Worm (Caenorhabditis elegans) whole organism, midembryonic: ENCODE data around the gene C35B1.8.
A peak's percentile ranks its signal among the peaks of the same experiment; 100 is the strongest.

Experiments
- T22C8.4 ChIP-seq: fragments of 200-800 bp; sonication (Bioruptor generic); IDR thresholded peaks from 2 replicates; pipeline ENCODE4 v1.3.6; 2022; ENCODE audit warnings: missing genetic modification characterization, missing compliant biosample characterization
- cog-1 ChIP-seq: sonication (generic microtip); optimal IDR thresholded peaks from 2 replicates; lab custom pipeline; 2016; ENCODE audit warnings: missing genetic modification characterization, missing compliant biosample characterization
- flt-1 ChIP-seq: fragments of 200-800 bp; sonication (Bioruptor generic); IDR thresholded peaks from 2 replicates; pipeline ENCODE4 v1.3.6; 2022; ENCODE audit warnings: missing genetic modification characterization, missing compliant biosample characterization
- klf-2 ChIP-seq: fragments of 200-800 bp; sonication (Bioruptor generic); conservative IDR thresholded peaks from 2 replicates; pipeline ENCODE4 v1.3.6; 2022; ENCODE audit warnings: missing genetic modification reagents, missing genetic modification characterization, missing compliant biosample characterization
- med-1 ChIP-seq: sonication (generic microtip); optimal IDR thresholded peaks from 2 replicates; lab custom pipeline; 2017; ENCODE audit warnings: missing genetic modification characterization, mild to moderate bottlenecking, missing compliant biosample characterization, antibody characterized with exemption, missing genetic modification reagents; ENCODE audit not compliant: insufficient read depth
- ref-1 ChIP-seq: fragments of 200-800 bp; sonication (Bioruptor generic); conservative IDR thresholded peaks from 2 replicates; pipeline ENCODE4 v1.3.6; 2022; ENCODE audit warnings: missing genetic modification reagents, missing genetic modification characterization, missing compliant biosample characterization
- tab-1 ChIP-seq: fragments of 200-800 bp; sonication (Bioruptor generic); IDR thresholded peaks from 2 replicates; pipeline ENCODE4 v1.3.6; 2022; ENCODE audit warnings: missing genetic modification characterization, missing compliant biosample characterization
- ztf-23 ChIP-seq: fragments of 200-800 bp; sonication (Bioruptor generic); IDR thresholded peaks from 2 replicates; pipeline ENCODE4 v1.3.6; 2022; ENCODE audit warnings: missing genetic modification reagents, missing genetic modification characterization, missing compliant biosample characterization
- ztf-29 ChIP-seq: fragments of 200-800 bp; sonication (Bioruptor generic); IDR thresholded peaks from 2 replicates; pipeline ENCODE4 v1.3.6; 2022; ENCODE audit warnings: missing genetic modification reagents, missing genetic modification characterization, missing compliant biosample characterization

The C35B1.8 gene

ce11 chrIV:4080846-4081245, 2.0 kb upstream of the C35B1.8 start, which contains the start of the genes C35B1.9 and C35B1.3:
C35B1.9 (minus strand) TSS chrIV:4080946.
C35B1.3 (plus strand) TSS chrIV:4081151.
- no peak for TF ChIP-seq med-1
- no peak for TF ChIP-seq ztf-29 (GFP tag; lab: Robert Waterston, UW)
- TF ChIP-seq T22C8.4 (GFP tag; lab: Robert Waterston, UW) = no peak
- TF ChIP-seq ztf-23 (GFP tag; lab: Robert Waterston, UW) = no peak
- no peak for TF ChIP-seq klf-2 (GFP tag; lab: Robert Waterston, UW)
- TF ChIP-seq flt-1 (GFP tag; lab: Robert Waterston, UW) = no peak
- TF ChIP-seq ref-1 = no peak
- no peak for TF ChIP-seq tab-1 (GFP tag; lab: Robert Waterston, UW)
- TF ChIP-seq cog-1 (tag; lab: Kevin White, UChicago) = no peak

- TF ChIP-seq flt-1 (GFP tag; lab: Robert Waterston, UW) = no peak
- TF ChIP-seq ref-1 = no peak
- TF ChIP-seq tab-1 (GFP tag; lab: Robert Waterston, UW) = no peak
- no peak for TF ChIP-seq ztf-23 (GFP tag; lab: Robert Waterston, UW)
Observed at ce11 chrIV:4079514-4079913, 713 bp upstream of the C35B1.8 start, which contains the start of gene C35B1.4. C35B1.4 (plus strand) TSS chrIV:4079814.

- TF ChIP-seq ztf-23 (GFP tag; lab: Robert Waterston, UW) = no peak
- no peak for TF ChIP-seq cog-1 (tag; lab: Kevin White, UChicago)
- no peak for TF ChIP-seq ztf-29 (GFP tag; lab: Robert Waterston, UW)
- 0 out of 2 replicates have a peak, but pooled peaks have one; percentile 38 for TF ChIP-seq tab-1 (GFP tag; lab: Robert Waterston, UW)
- TF ChIP-seq flt-1 (GFP tag; lab: Robert Waterston, UW) = 0 out of 2 replicates have a peak, but pooled peaks have one; percentile 26
- TF ChIP-seq ref-1 = no peak
- no peak for TF ChIP-seq med-1
- no peak for TF ChIP-seq klf-2 (GFP tag; lab: Robert Waterston, UW)
- TF ChIP-seq T22C8.4 (GFP tag; lab: Robert Waterston, UW) = no peak
Observed at ce11 chrIV:4076690-4077295, 2.0 kb downstream of the C35B1.8 start.

ce11 chrIV:4074610-4075009, 4.2 kb downstream of the C35B1.8 start, which contains the start of gene W03D2.9:
W03D2.9 (minus strand) TSS chrIV:4074710.
- no peak for TF ChIP-seq T22C8.4 (GFP tag; lab: Robert Waterston, UW)
- no peak for TF ChIP-seq ref-1
- TF ChIP-seq ztf-23 (GFP tag; lab: Robert Waterston, UW) = no peak
- no peak for TF ChIP-seq tab-1 (GFP tag; lab: Robert Waterston, UW)
- TF ChIP-seq flt-1 (GFP tag; lab: Robert Waterston, UW) = no peak
- TF ChIP-seq cog-1 (tag; lab: Kevin White, UChicago) = no peak
- no peak for TF ChIP-seq ztf-29 (GFP tag; lab: Robert Waterston, UW)
- no peak for TF ChIP-seq med-1
- TF ChIP-seq klf-2 (GFP tag; lab: Robert Waterston, UW) = no peak

ce11 chrIV:4072027-4072426, 6.8 kb downstream of the C35B1.8 start, which contains the start of gene pqn-75:
pqn-75 (plus strand) TSS chrIV:4072327.
- TF ChIP-seq flt-1 (GFP tag; lab: Robert Waterston, UW) (no peak), T22C8.4 (GFP tag; lab: Robert Waterston, UW) (no peak), med-1 (no peak), ztf-23 (GFP tag; lab: Robert Waterston, UW) (no peak)

- TF ChIP-seq ztf-29 (GFP tag; lab: Robert Waterston, UW) (no peak), T22C8.4 (GFP tag; lab: Robert Waterston, UW) (no peak), cog-1 (tag; lab: Kevin White, UChicago) (no peak), ztf-23 (GFP tag; lab: Robert Waterston, UW) (0 out of 2 replicates have a peak, but pooled peaks have one; percentile 37), tab-1 (GFP tag; lab: Robert Waterston, UW) (no peak)
Observed at ce11 chrIV:4070810-4071209, 8.0 kb downstream of the C35B1.8 start.

- TF ChIP-seq klf-2 (GFP tag; lab: Robert Waterston, UW) (no peak), flt-1 (GFP tag; lab: Robert Waterston, UW) (no peak), T22C8.4 (GFP tag; lab: Robert Waterston, UW) (no peak), ztf-23 (GFP tag; lab: Robert Waterston, UW) (no peak), med-1 (no peak), ref-1 (no peak), cog-1 (tag; lab: Kevin White, UChicago) (no peak), tab-1 (GFP tag; lab: Robert Waterston, UW) (no peak), ztf-29 (GFP tag; lab: Robert Waterston, UW) (no peak)
Observed at ce11 chrIV:4068480-4068879, 10.3 kb downstream of the C35B1.8 start, which contains the start of gene fbxb-55. fbxb-55 (plus strand) TSS chrIV:4068780.

ce11 chrIV:4067336-4067735, 11.5 kb downstream of the C35B1.8 start:
- TF ChIP-seq klf-2 (GFP tag; lab: Robert Waterston, UW) (no peak), ref-1 (no peak), ztf-23 (GFP tag; lab: Robert Waterston, UW) (no peak), tab-1 (GFP tag; lab: Robert Waterston, UW) (no peak), med-1 (no peak), T22C8.4 (GFP tag; lab: Robert Waterston, UW) (no peak), cog-1 (tag; lab: Kevin White, UChicago) (no peak), flt-1 (GFP tag; lab: Robert Waterston, UW) (no peak), ztf-29 (GFP tag; lab: Robert Waterston, UW) (no peak)

- TF ChIP-seq tab-1 (GFP tag; lab: Robert Waterston, UW) = no peak
- no peak for TF ChIP-seq T22C8.4 (GFP tag; lab: Robert Waterston, UW)
- no peak for TF ChIP-seq cog-1 (tag; lab: Kevin White, UChicago)
Observed at ce11 chrIV:4063573-4063972, 15.2 kb downstream of the C35B1.8 start, which contains the start of gene ilys-6. ilys-6 (minus strand) TSS chrIV:4063673.

ce11 chrIV:4055297-4055696, 23.5 kb downstream of the C35B1.8 start:
- no peak for TF ChIP-seq flt-1 (GFP tag; lab: Robert Waterston, UW)
- TF ChIP-seq tab-1 (GFP tag; lab: Robert Waterston, UW) = no peak
- no peak for TF ChIP-seq ref-1
- no peak for TF ChIP-seq med-1
- no peak for TF ChIP-seq ztf-23 (GFP tag; lab: Robert Waterston, UW)
- TF ChIP-seq T22C8.4 (GFP tag; lab: Robert Waterston, UW) = no peak
- TF ChIP-seq ztf-29 (GFP tag; lab: Robert Waterston, UW) = no peak
- no peak for TF ChIP-seq klf-2 (GFP tag; lab: Robert Waterston, UW)
- no peak for TF ChIP-seq cog-1 (tag; lab: Kevin White, UChicago)
